Worm (Caenorhabditis elegans): ENCODE measurements around the gene cdc-14.

DNA sequence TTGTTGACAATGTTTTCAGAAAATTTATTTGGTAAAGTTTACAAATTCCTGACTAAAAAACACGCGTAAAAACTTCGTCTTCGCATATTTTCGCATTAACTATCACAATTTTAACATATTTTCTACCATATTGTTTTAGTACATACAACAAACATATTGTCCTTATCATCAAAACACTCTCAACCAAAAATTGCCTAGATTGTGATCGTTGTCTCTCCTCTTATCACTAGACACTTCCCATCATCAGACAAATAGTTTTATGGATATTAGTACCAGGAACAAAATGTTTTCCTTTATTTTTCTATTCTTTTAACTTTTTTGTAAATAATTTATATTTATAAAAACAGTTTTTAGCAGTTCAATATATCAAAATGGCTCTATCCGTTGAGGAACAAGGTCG lies 31.8 kb downstream of the cdc-14 start, which contains the start of gene C17C3.3:
- no peak for TF ChIP-seq flh-1 (GFP tag; optimal IDR thresholded peaks at IDR 0.05)
- TF ChIP-seq sptf-1 (tag; optimal IDR thresholded peaks at IDR 0.05): no peak
- no peak for TF ChIP-seq nhr-76 (tag; optimal IDR thresholded peaks at IDR 0.05)
- no peak for TF ChIP-seq ces-1 (GFP tag; optimal IDR thresholded peaks at IDR 0.05)
- no peak for TF ChIP-seq elt-3 (tag; optimal IDR thresholded peaks at IDR 0.05)
- TF ChIP-seq snpc-4 (tag; optimal IDR thresholded peaks at IDR 0.05): no peak
